Worm (Caenorhabditis elegans): ENCODE data around the gene gar-1.

The gar-1 gene

ce11 chrX:6518537-6518936 lies 33.9 kb upstream of the gar-1 start, which contains the start of gene ets-4 (continued):
- TF ChIP-seq dmd-9 (GFP tag; IDR thresholded peaks at IDR 0.05) (no peak), unc-62 (GFP tag; optimal IDR thresholded peaks at IDR 0.05 in 1 of 2) (peak in 1 of 2 experiments; percentile 78), unc-62 (tag; optimal IDR thresholded peaks at IDR 0.05) (no peak), lir-3 (tag; optimal IDR thresholded peaks at IDR 0.05) (no peak), ceh-62 (tag; optimal IDR thresholded peaks at IDR 0.05) (no peak), nhr-25 (tag; optimal IDR thresholded peaks at IDR 0.05; ENCODE audit: borderline replicate concordance, insufficient read depth) (no peak), lin-13 (GFP tag; optimal IDR thresholded peaks at IDR 0.05) (peak; percentile 9), mdt-29 (GFP tag; IDR thresholded peaks at IDR 0.05) (peak; percentile 54; the same call in 1 of the 2 replicates), lin-39 (tag; optimal IDR thresholded peaks at IDR 0.05) (no peak), lin-29 (GFP tag; IDR thresholded peaks at IDR 0.05) (no peak), nhr-76 (tag; optimal IDR thresholded peaks at IDR 0.05) (no peak), zip-2 (tag; optimal IDR thresholded peaks at IDR 0.05) (no peak), Y75B8A.6 (GFP tag; IDR thresholded peaks at IDR 0.05) (no peak), pqm-1 (tag; optimal IDR thresholded peaks at IDR 0.05) (peak; percentile 90), fos-1 (tag; optimal IDR thresholded peaks at IDR 0.05) (no peak), tag-97 (GFP tag; IDR thresholded peaks at IDR 0.05) (no peak), hlh-30 (tag; optimal IDR thresholded peaks at IDR 0.05; ENCODE audit: insufficient read depth) (peak; percentile 83), daf-8 (GFP tag; IDR thresholded peaks at IDR 0.05) (no peak), arid-1 (GFP tag; conservative IDR thresholded peaks at IDR 0.05) (no peak), attf-4 (tag; optimal IDR thresholded peaks at IDR 0.05) (no peak), saeg-2 (GFP tag; IDR thresholded peaks at IDR 0.05) (0 out of 2 replicates have a peak, but pooled peaks have one; percentile 55), pha-4 (GFP tag; IDR thresholded peaks at IDR 0.05) (peak; percentile 11; the same call in 1 of the 2 replicates), pha-4 (tag; optimal IDR thresholded peaks at IDR 0.05) (no peak), D1046.2 (GFP tag; IDR thresholded peaks at IDR 0.05) (no peak), rbr-2 (tag; optimal IDR thresholded peaks at IDR 0.05) (no peak), F10B5.3 (tag; optimal IDR thresholded peaks at IDR 0.05) (no peak), nhr-6 (tag; optimal IDR thresholded peaks at IDR 0.05) (peak; percentile 13), F37D6.2 (tag; optimal IDR thresholded peaks at IDR 0.05) (no peak), Y5F2A.4 (GFP tag; optimal IDR thresholded peaks at IDR 0.05) (no peak), aly-2 (tag; optimal IDR thresholded peaks at IDR 0.05) (no peak), nhr-10 (tag; optimal IDR thresholded peaks at IDR 0.05) (no peak), hlh-11 (tag; optimal IDR thresholded peaks at IDR 0.05) (peak; percentile 94), F44E2.7 (GFP tag; IDR thresholded peaks at IDR 0.05) (no peak), F26F4.8 (GFP tag; conservative IDR thresholded peaks at IDR 0.05) (no peak), ceh-44 (GFP tag; IDR thresholded peaks at IDR 0.05) (no peak), set-16 (GFP tag; IDR thresholded peaks at IDR 0.05) (no peak), T26A8.4 (GFP tag; IDR thresholded peaks at IDR 0.05) (0 out of 2 replicates have a peak, but pooled peaks have one; percentile 31), egl-43 (GFP tag; IDR thresholded peaks at IDR 0.05) (no peak), nhr-77 (tag; optimal IDR thresholded peaks at IDR 0.05) (peak; percentile 46), R02D3.7 (tag; optimal IDR thresholded peaks at IDR 0.05) (no peak), unc-39 (tag; optimal IDR thresholded peaks at IDR 0.05) (no peak), ztf-7 (tag; optimal IDR thresholded peaks at IDR 0.05) (no peak), ceh-32 (tag; optimal IDR thresholded peaks at IDR 0.05; ENCODE audit: poor library complexity) (no peak), fkh-10 (GFP tag; optimal IDR thresholded peaks at IDR 0.05) (no peak), mxl-2 (GFP tag; conservative IDR thresholded peaks at IDR 0.05) (no peak), mxl-3 (GFP tag; optimal IDR thresholded peaks at IDR 0.05) (peak; percentile 19), madf-9 (GFP tag; conservative IDR thresholded peaks at IDR 0.05) (no peak), daf-16 (GFP tag; optimal IDR thresholded peaks at IDR 0.05) (peak in 1 of 2 experiments; percentile 68), daf-16 (tag; optimal IDR thresholded peaks at IDR 0.05) (peak; percentile 92), mes-2 (tag; optimal IDR thresholded peaks at IDR 0.05; ENCODE audit: poor library complexity, severe bottlenecking) (peak; percentile 52), nhr-11 (tag; optimal IDR thresholded peaks at IDR 0.05) (no peak), snpc-4 (tag; optimal IDR thresholded peaks at IDR 0.05) (no peak), ztf-11 (tag; optimal IDR thresholded peaks at IDR 0.05) (no peak)
